Fruit fly (Drosophila melanogaster): ENCODE results near the gene Alr.
A peak's percentile ranks its signal among the peaks of the same experiment; 100 is the strongest.

Alr gene

dm6 chrX:19701611-19702010 is 46.5 kb upstream of the Alr start, which contains the start of gene Tcs4 (continued):
- TF ChIP-seq CG15269 (tag; optimal IDR thresholded peaks at IDR 0.05) (no peak), gsb-n (tag; optimal IDR thresholded peaks at IDR 0.05) (no peak), CG4730 (GFP tag; IDR thresholded peaks at IDR 0.05) (no peak), D19A (tag; optimal IDR thresholded peaks at IDR 0.05) (no peak), Rx (GFP tag; IDR thresholded peaks at IDR 0.05) (no peak), ham (GFP tag; IDR thresholded peaks at IDR 0.05) (no peak), Poxn (GFP tag; IDR thresholded peaks at IDR 0.05) (no peak), sisA (GFP tag; IDR thresholded peaks at IDR 0.05) (no peak), trh (GFP tag; optimal IDR thresholded peaks at IDR 0.05) (no peak), Dfd (GFP tag; optimal IDR thresholded peaks at IDR 0.05) (no peak), crp (GFP tag; optimal IDR thresholded peaks at IDR 0.05) (no peak), CG11504 (tag; optimal IDR thresholded peaks at IDR 0.05) (no peak), ken (GFP tag; IDR thresholded peaks at IDR 0.05) (0 out of 3 replicates have a peak, but pooled peaks have one; percentile 4), pum (GFP tag; optimal IDR thresholded peaks at IDR 0.05) (no peak), pita (GFP tag; optimal IDR thresholded peaks at IDR 0.05) (no peak), Mes4 (GFP tag; optimal IDR thresholded peaks at IDR 0.05) (no peak), HLH4C (GFP tag; IDR thresholded peaks at IDR 0.05; ENCODE audit: partially characterized antibody) (peak; percentile 48; the same call in 2 of the 3 replicates), Fer1 (GFP tag; optimal IDR thresholded peaks at IDR 0.05) (peak; percentile 5), CG15011 (GFP tag; optimal IDR thresholded peaks at IDR 0.05) (no peak), CG14860 (GFP tag; IDR thresholded peaks at IDR 0.05; ENCODE audit: partially characterized antibody) (0 out of 3 replicates have a peak, but pooled peaks have one; percentile 22), jumu (GFP tag; optimal IDR thresholded peaks at IDR 0.05) (no peak), pfk (GFP tag; optimal IDR thresholded peaks at IDR 0.05) (no peak), row (GFP tag; IDR thresholded peaks at IDR 0.05) (peak; percentile 76), dmrt99B (tag; optimal IDR thresholded peaks at IDR 0.05) (no peak), CG9932 (GFP tag; IDR thresholded peaks at IDR 0.05) (no peak), ems (GFP tag; optimal IDR thresholded peaks at IDR 0.05) (no peak), dimm (GFP tag; IDR thresholded peaks at IDR 0.05) (no peak), gsb (GFP tag; IDR thresholded peaks at IDR 0.05) (no peak), CG7963 (GFP tag; IDR thresholded peaks at IDR 0.05; ENCODE audit: partially characterized antibody) (no peak), org-1 (GFP tag; optimal IDR thresholded peaks at IDR 0.05) (no peak), Fer2 (tag; optimal IDR thresholded peaks at IDR 0.05) (no peak), CTCF (GFP tag; optimal IDR thresholded peaks at IDR 0.05) (no peak), Lhr (GFP tag; optimal IDR thresholded peaks at IDR 0.05) (no peak), vvl (GFP tag; IDR thresholded peaks at IDR 0.05) (peak; percentile 71), CG13287 (GFP tag; IDR thresholded peaks at IDR 0.05; ENCODE audit: partially characterized antibody) (peak; percentile 77), Ssrp (tag; optimal IDR thresholded peaks at IDR 0.05) (peak; percentile 5), CG11695 (GFP tag; IDR thresholded peaks at IDR 0.05) (0 out of 3 replicates have a peak, but pooled peaks have one; percentile 18), corto (GFP tag; optimal IDR thresholded peaks at IDR 0.05) (no peak), Ets97D (GFP tag; optimal IDR thresholded peaks at IDR 0.05) (no peak), cas (GFP tag; IDR thresholded peaks at IDR 0.05) (no peak), CG31441 (GFP tag; IDR thresholded peaks at IDR 0.05) (0 out of 2 replicates have a peak, but pooled peaks have one; percentile 22), Jarid2 (GFP tag; optimal IDR thresholded peaks at IDR 0.05) (no peak), CG8281 (tag; optimal IDR thresholded peaks at IDR 0.05) (no peak), Sry-β (GFP tag; optimal IDR thresholded peaks at IDR 0.05) (no peak), pb (GFP tag; optimal IDR thresholded peaks at IDR 0.05) (no peak), CG7928 (GFP tag; optimal IDR thresholded peaks at IDR 0.05) (no peak), CrebB (tag; optimal IDR thresholded peaks at IDR 0.05) (no peak), CG3281 (GFP tag; optimal IDR thresholded peaks at IDR 0.05) (no peak), CG16813 (GFP tag; IDR thresholded peaks at IDR 0.05; ENCODE audit: partially characterized antibody) (peak; percentile 42; the same call in 2 of the 3 replicates), knrl (GFP tag; IDR thresholded peaks at IDR 0.05; ENCODE audit: partially characterized antibody) (peak; percentile 42; the same call in 1 of the 3 replicates), ab (GFP tag; optimal IDR thresholded peaks at IDR 0.05) (no peak)
